Worm (Caenorhabditis elegans) whole organism, late embryonic: ENCODE results near the gene iff-2.

Experiments
- C08G9.2 ChIP-seq: sonication (generic microtip); optimal IDR thresholded peaks from 2 replicates; lab custom pipeline; 2016; ENCODE audit warnings: mild to moderate bottlenecking, missing genetic modification characterization, moderate library complexity, missing compliant biosample characterization
- C38D4.7 ChIP-seq: fragments of 200-800 bp; sonication (Bioruptor generic); optimal IDR thresholded peaks from 2 replicates; lab custom pipeline; 2018; ENCODE audit warnings: mild to moderate bottlenecking, missing genetic modification characterization, moderate library complexity, missing compliant biosample characterization
- K02D7.2 ChIP-seq: sonication (generic microtip); optimal IDR thresholded peaks from 2 replicates; lab custom pipeline; 2017; ENCODE audit warnings: mild to moderate bottlenecking, missing genetic modification characterization, missing compliant biosample characterization
- K09A11.1 ChIP-seq: sonication (generic microtip); optimal IDR thresholded peaks from 2 replicates; lab custom pipeline; 2017; ENCODE audit warnings: antibody characterized with exemption, mild to moderate bottlenecking, missing genetic modification characterization, missing compliant biosample characterization; ENCODE audit not compliant: insufficient read depth
- ceh-18 ChIP-seq: sonication (generic microtip); optimal IDR thresholded peaks from 2 replicates; lab custom pipeline; 2016; ENCODE audit warnings: missing genetic modification characterization, missing compliant biosample characterization
- ceh-19 ChIP-seq: fragments of 200-800 bp; sonication (Bioruptor generic); optimal IDR thresholded peaks from 2 replicates; lab custom pipeline; 2018; ENCODE audit warnings: mild to moderate bottlenecking, missing genetic modification characterization, missing compliant biosample characterization
- ceh-22 ChIP-seq: sonication (generic microtip); optimal IDR thresholded peaks from 2 replicates; lab custom pipeline; 2017; ENCODE audit warnings: missing biosample characterization, missing genetic modification characterization
- ceh-24 ChIP-seq: sonication (generic microtip); optimal IDR thresholded peaks from 2 replicates; lab custom pipeline; 2016; ENCODE audit warnings: mild to moderate bottlenecking, missing genetic modification characterization, missing compliant biosample characterization
- ceh-30 ChIP-seq: fragments of 150-350 bp; optimal IDR thresholded peaks from 2 replicates; lab custom pipeline; 2014; ENCODE audit warnings: missing biosample characterization, missing genetic modification characterization
- ceh-31 ChIP-seq: sonication (generic microtip); optimal IDR thresholded peaks from 2 replicates; lab custom pipeline; 2016; ENCODE audit warnings: missing genetic modification characterization, missing compliant biosample characterization
- ceh-45 ChIP-seq: fragments of 200-800 bp; sonication (Bioruptor generic); IDR thresholded peaks from 2 replicates; pipeline ENCODE4 v1.3.6; 2022; ENCODE audit warnings: missing genetic modification reagents, missing genetic modification characterization, missing compliant biosample characterization
- ceh-48 ChIP-seq: sonication (generic microtip); optimal IDR thresholded peaks from 2 replicates; lab custom pipeline; 2016; ENCODE audit warnings: missing genetic modification characterization, inconsistent platforms, missing compliant biosample characterization
- ceh-9 ChIP-seq: sonication (generic microtip); optimal IDR thresholded peaks from 2 replicates; lab custom pipeline; 2016; ENCODE audit warnings: mild to moderate bottlenecking, missing genetic modification characterization, inconsistent platforms, missing compliant biosample characterization
- che-1 ChIP-seq: sonication (generic microtip); optimal IDR thresholded peaks from 2 replicates; lab custom pipeline; 2016; ENCODE audit warnings: mild to moderate bottlenecking, missing genetic modification characterization, missing compliant biosample characterization
- dmd-4 ChIP-seq: sonication (generic microtip); optimal IDR thresholded peaks from 2 replicates; lab custom pipeline; 2016; ENCODE audit warnings: borderline replicate concordance, missing genetic modification characterization, missing compliant biosample characterization
- elt-2 ChIP-seq: sonication (generic microtip); optimal IDR thresholded peaks from 2 replicates; lab custom pipeline; 2016; ENCODE audit warnings: missing genetic modification reagents, missing genetic modification characterization, missing compliant biosample characterization
- elt-4 ChIP-seq: sonication (generic microtip); optimal IDR thresholded peaks from 2 replicates; lab custom pipeline; 2016; ENCODE audit warnings: missing genetic modification characterization, missing compliant biosample characterization
- ets-4 ChIP-seq: sonication (generic microtip); optimal IDR thresholded peaks from 2 replicates; lab custom pipeline; 2016; ENCODE audit warnings: missing genetic modification characterization, missing compliant biosample characterization
- eyg-1 ChIP-seq: sonication (generic microtip); optimal IDR thresholded peaks from 2 replicates; lab custom pipeline; 2016; ENCODE audit warnings: missing genotype, missing genetic modification characterization, missing compliant biosample characterization
- fkh-10 ChIP-seq: fragments of 150-350 bp; optimal IDR thresholded peaks from 2 replicates; lab custom pipeline; 2014; ENCODE audit warnings: missing biosample characterization, missing genetic modification reagents, missing genetic modification characterization
- fkh-6 ChIP-seq: sonication (generic microtip); optimal IDR thresholded peaks from 2 replicates; lab custom pipeline; 2016; ENCODE audit warnings: missing genetic modification characterization, missing compliant biosample characterization
- hlh-15 ChIP-seq: sonication (generic microtip); optimal IDR thresholded peaks from 2 replicates; lab custom pipeline; 2016; ENCODE audit warnings: missing genetic modification characterization, missing compliant biosample characterization
- hlh-30 ChIP-seq: sonication (generic microtip); optimal IDR thresholded peaks from 2 replicates; lab custom pipeline; 2017; ENCODE audit warnings: antibody characterized with exemption, missing genetic modification characterization, missing compliant biosample characterization; ENCODE audit not compliant: insufficient read depth
- hlh-6 ChIP-seq: sonication (generic microtip); optimal IDR thresholded peaks from 2 replicates; lab custom pipeline; 2016; ENCODE audit warnings: missing genotype, missing genetic modification characterization, missing compliant biosample characterization
- madf-2 ChIP-seq: sonication (generic microtip); optimal IDR thresholded peaks from 2 replicates; lab custom pipeline; 2017; ENCODE audit warnings: missing genetic modification characterization, missing compliant biosample characterization
- mec-3 ChIP-seq: sonication (generic microtip); optimal IDR thresholded peaks from 2 replicates; lab custom pipeline; 2016; ENCODE audit warnings: borderline replicate concordance, missing genetic modification characterization, missing compliant biosample characterization
- nfya-1 ChIP-seq: sonication (generic microtip); optimal IDR thresholded peaks from 2 replicates; lab custom pipeline; 2017; ENCODE audit warnings: missing genetic modification characterization, mild to moderate bottlenecking, missing compliant biosample characterization, antibody characterized with exemption, moderate library complexity
- nhr-232 ChIP-seq: sonication (generic microtip); optimal IDR thresholded peaks from 2 replicates; lab custom pipeline; 2016; ENCODE audit warnings: missing genetic modification characterization, missing compliant biosample characterization
- npax-4 ChIP-seq: sonication (generic microtip); optimal IDR thresholded peaks from 2 replicates; lab custom pipeline; 2016; ENCODE audit warnings: missing genetic modification characterization, missing compliant biosample characterization
- pag-3 ChIP-seq: sonication (generic microtip); optimal IDR thresholded peaks from 2 replicates; lab custom pipeline; 2016; ENCODE audit warnings: missing compliant biosample characterization, missing genetic modification characterization, borderline replicate concordance
- pat-9 ChIP-seq: fragments of 200-800 bp; sonication (Bioruptor generic); optimal IDR thresholded peaks from 2 replicates; lab custom pipeline; 2018; ENCODE audit warnings: mild to moderate bottlenecking, missing genetic modification characterization, moderate library complexity, missing compliant biosample characterization
- pax-1 ChIP-seq: fragments of 150-350 bp; optimal IDR thresholded peaks from 2 replicates; lab custom pipeline; 2014; ENCODE audit warnings: missing biosample characterization, missing genetic modification characterization
- pha-2 ChIP-seq: sonication (generic microtip); optimal IDR thresholded peaks from 2 replicates; lab custom pipeline; 2017; ENCODE audit warnings: mild to moderate bottlenecking, missing genetic modification characterization, missing compliant biosample characterization
- rnt-1 ChIP-seq: sonication (generic microtip); optimal IDR thresholded peaks from 2 replicates; lab custom pipeline; 2016; ENCODE audit warnings: missing genetic modification characterization, missing compliant biosample characterization
- sdc-2 ChIP-seq: sonication (generic microtip); optimal IDR thresholded peaks from 2 replicates; lab custom pipeline; 2016; ENCODE audit warnings: missing genotype, missing genetic modification characterization, missing compliant biosample characterization
- sox-4 ChIP-seq: sonication (generic microtip); optimal IDR thresholded peaks from 2 replicates; lab custom pipeline; 2017; ENCODE audit warnings: mild to moderate bottlenecking, missing genetic modification characterization, inconsistent platforms, missing compliant biosample characterization
- syd-9 ChIP-seq: sonication (generic microtip); optimal IDR thresholded peaks from 2 replicates; lab custom pipeline; 2016; ENCODE audit warnings: mild to moderate bottlenecking, missing genetic modification characterization, moderate library complexity, missing compliant biosample characterization
- tbx-2 ChIP-seq: sonication (generic microtip); optimal IDR thresholded peaks from 2 replicates; lab custom pipeline; 2016; ENCODE audit warnings: missing genetic modification characterization, missing compliant biosample characterization
- ttx-3 ChIP-seq: sonication (generic microtip); optimal IDR thresholded peaks from 2 replicates; lab custom pipeline; 2016; ENCODE audit warnings: missing genetic modification reagents, missing genetic modification characterization, missing compliant biosample characterization
- unc-3 ChIP-seq, 2 experiments: fragments of 200-800 bp in 1 of 2; sonication (Bioruptor generic) in 1 of 2; sonication (generic microtip) in 1 of 2; conservative IDR thresholded peaks in 1 of 2; optimal IDR thresholded peaks in 1 of 2; 2 replicates each; pipeline versions ENCODE4 v1.3.6 to Lab custom; 2016 to 2022; ENCODE audit warnings: missing compliant biosample characterization in 2 of 2, missing genetic modification characterization in 2 of 2, missing genetic modification reagents in 1 of 2
- unc-55 ChIP-seq: sonication (generic microtip); optimal IDR thresholded peaks from 2 replicates; lab custom pipeline; 2017; ENCODE audit warnings: missing biosample characterization, missing genetic modification reagents, missing genetic modification characterization
- unc-86 ChIP-seq: sonication (generic microtip); optimal IDR thresholded peaks from 2 replicates; lab custom pipeline; 2016; ENCODE audit warnings: missing genetic modification characterization, missing compliant biosample characterization
- zip-5 ChIP-seq: sonication (generic microtip); optimal IDR thresholded peaks from 2 replicates; lab custom pipeline; 2016; ENCODE audit warnings: missing genetic modification characterization, missing compliant biosample characterization
- ztf-16 ChIP-seq: sonication (generic microtip); optimal IDR thresholded peaks from 2 replicates; lab custom pipeline; 2017; ENCODE audit warnings: missing genetic modification characterization, missing compliant biosample characterization

Gene iff-2

DNA sequence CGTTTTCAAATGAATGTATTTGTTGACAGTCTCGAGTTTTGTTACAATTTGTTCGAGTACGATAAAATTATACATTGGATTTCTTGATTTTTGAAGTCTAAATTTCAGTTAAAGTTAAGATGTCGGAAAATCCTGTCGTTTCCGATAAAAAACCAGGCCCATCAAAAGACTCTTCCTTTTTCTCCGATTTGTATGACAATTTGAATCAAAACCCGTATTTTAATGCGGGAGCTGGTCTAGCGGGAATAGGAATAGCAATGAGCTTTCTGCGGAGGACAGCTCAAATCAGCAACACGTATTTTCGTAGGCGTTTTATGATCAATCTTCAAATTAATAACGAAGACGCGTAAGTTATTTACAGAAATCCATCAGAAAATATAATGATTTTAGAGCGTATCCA lies 9.8 kb upstream of the iff-2 start, which contains the start of gene bcs-1:
Gene bcs-1 (plus strand): TSS at position 109 of the 400 bp plus-strand sequence.
- TF ChIP-seq ceh-45 (GFP tag; lab: Robert Waterston, UW) (no peak), pax-1 (tag; lab: Kevin White, UChicago) (no peak), ttx-3 (tag; lab: Kevin White, UChicago) (no peak), mec-3 (tag; lab: Kevin White, UChicago) (no peak), che-1 (tag; lab: Kevin White, UChicago) (no peak), elt-2 (tag; lab: Kevin White, UChicago) (no peak), ceh-18 (tag; lab: Kevin White, UChicago) (no peak), tbx-2 (tag; lab: Kevin White, UChicago) (no peak), fkh-10 (GFP tag; lab: Kevin White, UChicago) (no peak), ceh-22 (tag; lab: Kevin White, UChicago) (no peak), sdc-2 (tag; lab: Kevin White, UChicago) (no peak), ceh-30 (tag; lab: Kevin White, UChicago) (no peak), nfya-1 (no peak), ztf-16 (tag; lab: Kevin White, UChicago) (no peak), ets-4 (tag; lab: Kevin White, UChicago) (no peak), K09A11.1 (tag; lab: Kevin White, UChicago) (no peak), pha-2 (tag; lab: Kevin White, UChicago) (no peak), hlh-15 (tag; lab: Kevin White, UChicago) (no peak)

DNA sequence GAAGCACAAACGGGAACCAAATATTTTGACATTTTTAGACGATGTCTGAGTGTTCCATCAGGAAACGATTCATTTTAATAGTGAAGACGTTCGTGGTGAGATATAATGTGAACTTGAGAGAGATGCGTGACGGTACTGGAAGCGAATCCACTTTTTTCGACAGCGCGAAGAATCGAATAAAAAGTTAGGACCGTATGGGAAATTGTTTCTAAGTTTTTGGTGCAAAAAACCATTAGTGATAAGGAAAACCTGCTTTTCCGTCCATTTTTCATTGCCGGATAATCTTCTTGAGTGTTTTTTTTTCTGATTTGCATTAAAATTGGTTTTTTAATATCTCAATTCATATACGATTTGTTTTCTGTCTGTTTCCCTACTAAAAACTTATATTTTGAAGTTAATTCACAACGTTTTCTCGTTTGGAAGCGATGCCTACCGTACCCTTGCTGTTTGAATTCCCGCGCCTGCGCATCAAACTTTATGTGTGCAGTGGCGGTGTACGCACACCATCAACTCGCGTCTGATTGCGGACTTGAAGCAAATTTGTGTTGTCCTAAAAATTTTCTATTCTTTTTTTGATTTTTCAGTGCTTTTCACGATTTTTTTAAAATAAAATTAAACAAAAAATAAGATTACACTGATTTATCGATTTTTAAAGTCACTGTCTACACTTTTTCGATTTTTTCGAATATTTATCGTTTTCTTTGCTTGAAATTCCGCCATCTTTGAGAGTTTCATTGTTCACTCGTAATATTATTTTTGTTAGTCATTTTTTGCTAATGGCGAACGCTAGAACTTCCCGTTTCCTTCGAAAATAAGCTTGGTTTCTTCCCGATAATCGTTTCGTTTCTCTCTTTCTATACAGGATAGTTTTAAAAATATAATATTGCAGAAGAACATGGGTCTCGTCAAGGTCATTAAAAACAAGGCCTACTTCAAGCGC lies 8.1 kb upstream of the iff-2 start, which contains the start of the genes col-38 and rpl-5:
Gene col-38 (minus strand): TSS at position 51 of the 940 bp plus-strand sequence.
Gene rpl-5 (plus strand): TSS at position 890 of the 940 bp plus-strand sequence.
- peak; percentile 64 for TF ChIP-seq elt-2 (tag; lab: Kevin White, UChicago)
- TF ChIP-seq nfya-1, result peak; percentile 87
- TF ChIP-seq syd-9 (tag; lab: Kevin White, UChicago), result no peak
- TF ChIP-seq sox-4 (tag; lab: Kevin White, UChicago), result no peak
- peak; percentile 71 for TF ChIP-seq rnt-1 (tag; lab: Kevin White, UChicago)
- TF ChIP-seq che-1 (tag; lab: Kevin White, UChicago), result peak; percentile 27
- TF ChIP-seq ceh-18 (tag; lab: Kevin White, UChicago), result peak; percentile 77
- no peak for TF ChIP-seq ceh-9
- TF ChIP-seq C38D4.7 (GFP tag; lab: Kevin White, UChicago), result no peak
- TF ChIP-seq unc-86, result no peak
- no peak for TF ChIP-seq npax-4 (tag; lab: Kevin White, UChicago)
- TF ChIP-seq ets-4 (tag; lab: Kevin White, UChicago), result peak; percentile 46
- TF ChIP-seq K02D7.2 (tag; lab: Kevin White, UChicago), result no peak
- peak; percentile 65 for TF ChIP-seq tbx-2 (tag; lab: Kevin White, UChicago)
- no peak for TF ChIP-seq pag-3
- TF ChIP-seq ceh-22 (tag; lab: Kevin White, UChicago), result no peak
- TF ChIP-seq nhr-232, result no peak
- no peak for TF ChIP-seq fkh-6 (tag; lab: Kevin White, UChicago)
- TF ChIP-seq ceh-45 (GFP tag; lab: Robert Waterston, UW), result no peak
- no peak for TF ChIP-seq dmd-4
- TF ChIP-seq ceh-31 (tag; lab: Kevin White, UChicago), result peak; percentile 74
- no peak for TF ChIP-seq hlh-6 (tag; lab: Kevin White, UChicago)
- peak; percentile 65 for TF ChIP-seq hlh-30 (tag; lab: Kevin White, UChicago)
- no peak for TF ChIP-seq eyg-1 (tag; lab: Kevin White, UChicago)
- no peak for TF ChIP-seq pat-9
- TF ChIP-seq elt-4 (tag; lab: Kevin White, UChicago), result no peak
- TF ChIP-seq pax-1 (tag; lab: Kevin White, UChicago), result peak; percentile 80
- TF ChIP-seq ztf-16 (tag; lab: Kevin White, UChicago), result no peak
- TF ChIP-seq pha-2 (tag; lab: Kevin White, UChicago), result no peak
- no peak for TF ChIP-seq ceh-19 (GFP tag; lab: Kevin White, UChicago)
- no peak for TF ChIP-seq zip-5
- TF ChIP-seq madf-2 (tag; lab: Kevin White, UChicago), result peak; percentile 29
- TF ChIP-seq ceh-30 (tag; lab: Kevin White, UChicago), result peak; percentile 76
- TF ChIP-seq ceh-48 (tag; lab: Kevin White, UChicago), result peak; percentile 0
- peak; percentile 56 for TF ChIP-seq unc-55 (GFP tag; lab: Kevin White, UChicago)
- TF ChIP-seq mec-3 (tag; lab: Kevin White, UChicago), result no peak
- no peak for TF ChIP-seq ceh-24 (tag; lab: Kevin White, UChicago)
- TF ChIP-seq unc-3 (GFP tag; conservative IDR thresholded peaks at IDR 0.05; lab: Robert Waterston, UW), result 0 out of 2 replicates have a peak, but pooled peaks have one; percentile 17
- TF ChIP-seq unc-3 (tag; optimal IDR thresholded peaks at IDR 0.05; lab: Kevin White, UChicago), result no peak
- no peak for TF ChIP-seq hlh-15 (tag; lab: Kevin White, UChicago)
- TF ChIP-seq C08G9.2 (tag; lab: Kevin White, UChicago), result peak; percentile 48
- peak; percentile 29 for TF ChIP-seq ttx-3 (tag; lab: Kevin White, UChicago)
